Worm (Caenorhabditis elegans): ENCODE data around the gene scl-5.

DNA sequence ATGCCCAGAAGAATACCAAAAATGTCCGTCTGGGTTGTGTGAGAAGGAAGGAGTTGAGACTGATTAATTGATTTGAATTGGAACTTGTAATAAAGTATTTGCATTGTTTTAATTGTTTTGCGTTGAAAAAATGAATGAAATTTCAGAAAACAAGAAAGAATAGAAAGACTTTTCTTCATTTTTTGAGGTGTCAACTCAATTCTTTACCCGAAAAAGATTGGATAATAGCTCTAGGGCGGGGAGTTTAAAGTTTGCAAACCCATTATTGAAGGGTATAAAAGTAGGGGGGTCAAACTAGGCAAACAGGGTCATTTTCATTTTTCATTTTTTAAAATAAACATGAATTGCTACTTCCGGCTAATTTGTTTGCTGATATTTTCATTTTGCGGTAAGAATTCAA, 15.7 kb upstream of the scl-5 start, which contains the start of gene scl-10:
- no peak for TF ChIP-seq W03F9.2 (tag; optimal IDR thresholded peaks at IDR 0.05)
- TF ChIP-seq him-1 (tag; optimal IDR thresholded peaks at IDR 0.05) = no peak
